Worm (Caenorhabditis elegans) whole organism, L4 larva: ENCODE results near the gene twnk-1.

Source experiments
- ZK546.5 ChIP-seq, 2 experiments: sonication (generic microtip); optimal IDR thresholded peaks; 2 replicates each; lab custom pipeline; 2017; ENCODE audit warnings: missing biosample characterization in 2 of 2, missing genetic modification characterization in 2 of 2
- ceh-82 ChIP-seq: sonication (generic microtip); optimal IDR thresholded peaks from 2 replicates; lab custom pipeline; 2017; ENCODE audit warnings: missing biosample characterization, missing genetic modification characterization
- duxl-1 ChIP-seq: sonication (generic microtip); optimal IDR thresholded peaks from 2 replicates; lab custom pipeline; 2016; ENCODE audit warnings: mild to moderate bottlenecking, missing genetic modification characterization, moderate library complexity, missing compliant biosample characterization; ENCODE audit not compliant: poor library complexity
- dve-1 ChIP-seq: sonication (generic microtip); optimal IDR thresholded peaks from 2 replicates; lab custom pipeline; 2017; ENCODE audit warnings: antibody characterized with exemption, mild to moderate bottlenecking, missing genetic modification characterization, missing compliant biosample characterization; ENCODE audit not compliant: insufficient read depth
- fkh-10 ChIP-seq: fragments of 150-350 bp; optimal IDR thresholded peaks from 2 replicates; lab custom pipeline; 2014; ENCODE audit warnings: missing biosample characterization, missing genetic modification reagents, missing genetic modification characterization
- fos-1 ChIP-seq: fragments of 150-350 bp; optimal IDR thresholded peaks from 2 replicates; lab custom pipeline; 2014; ENCODE audit warnings: missing biosample characterization, missing genetic modification characterization
- lin-1 ChIP-seq: fragments of 200-800 bp; sonication (Bioruptor generic); IDR thresholded peaks from 2 replicates; pipeline ENCODE4 v1.3.6; 2022; ENCODE audit warnings: missing genetic modification reagents, missing genetic modification characterization, missing compliant biosample characterization
- ztf-11 ChIP-seq: fragments of 150-350 bp; optimal IDR thresholded peaks from 2 replicates; lab custom pipeline; 2014; ENCODE audit warnings: missing biosample characterization, missing genetic modification characterization

DNA sequence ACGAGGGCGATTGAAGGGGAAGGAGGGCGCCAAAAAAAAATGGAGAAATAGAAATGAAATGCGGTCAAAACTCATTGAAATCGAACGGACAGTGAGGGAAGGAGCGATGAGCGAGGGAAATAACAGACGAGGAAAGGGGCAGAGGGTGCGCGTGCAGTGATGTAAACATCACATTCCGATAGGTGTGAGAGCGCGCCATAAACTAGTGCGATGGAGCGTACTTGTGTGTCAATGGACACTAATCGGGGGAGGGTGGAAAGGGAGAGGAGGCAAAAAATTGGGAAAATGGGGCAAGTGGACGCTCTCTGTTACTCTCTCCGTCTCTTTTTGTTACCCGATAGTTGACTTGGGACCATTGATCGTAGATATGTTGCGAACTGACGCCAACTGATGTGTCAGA lies 27.1 kb upstream of the twnk-1 start:
- TF ChIP-seq lin-1 (GFP tag; lab: Robert Waterston, UW), result no peak
- no peak for TF ChIP-seq duxl-1
- TF ChIP-seq dve-1, result peak; percentile 42
- no peak for TF ChIP-seq ztf-11 (tag; lab: Kevin White, UChicago)
- TF ChIP-seq fkh-10 (GFP tag; lab: Kevin White, UChicago), result no peak
- no peak for TF ChIP-seq ceh-82 (tag; lab: Kevin White, UChicago)
- TF ChIP-seq ZK546.5 (tag; optimal IDR thresholded peaks at IDR 0.05; lab: Kevin White, UChicago), result no peak
- TF ChIP-seq fos-1, result no peak
